Fruit fly (Drosophila melanogaster): ENCODE measurements around the gene Fas1.

DNA sequence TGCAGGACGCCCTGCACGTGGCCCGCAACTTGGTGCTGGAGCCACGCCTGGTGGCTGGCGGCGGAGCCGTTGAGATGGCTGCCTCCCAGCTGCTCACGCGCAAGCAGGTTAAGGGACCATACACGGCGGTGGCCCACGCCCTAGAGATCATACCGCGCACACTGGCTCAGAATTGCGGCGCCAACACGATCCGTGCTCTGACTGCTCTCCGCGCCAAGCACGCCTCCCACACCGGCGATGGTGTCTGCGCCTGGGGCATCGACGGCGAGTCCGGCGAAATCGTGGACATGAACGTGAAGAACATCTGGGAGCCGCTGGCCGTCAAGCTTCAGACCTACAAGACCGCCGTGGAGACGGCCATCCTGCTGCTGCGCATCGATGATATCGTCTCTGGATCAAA, 24.2 kb downstream of the Fas1 start:
- peak in 1 of 2 experiments; percentile 13 for TF ChIP-seq CTCF (optimal IDR thresholded peaks at IDR 0.05)
- no peak for TF ChIP-seq CG8478 (optimal IDR thresholded peaks at IDR 0.05)

Data from S2 (cell line).